In genomic region chr2L:12435976-12436771, dm6 we compare ENCODE assay signal across 1 fruit fly cellular context.
A peak's percentile ranks its signal among the peaks of the same experiment; 100 is the strongest.
TF ChIP-seq lines count a peak whose summit lies in the region.

No protein-coding gene starts in this region.

TF ChIP-seq in whole organism, embryonic, 481 proteins besides CTCF, POLR2A, EP300 and RAD21 (continued from another document and continues in another):
- TF ChIP-seq zen2 (GFP tag; IDR thresholded peaks at IDR 0.05; lab: Robert Waterston, UW; ENCODE audit: partially characterized antibody) (no peak), CrebB (tag; optimal IDR thresholded peaks at IDR 0.05; lab: Kevin White, UChicago) (peak; percentile 15), gsb (GFP tag; IDR thresholded peaks at IDR 0.05; lab: Robert Waterston, UW) (no peak), CG12942 (GFP tag; optimal IDR thresholded peaks at IDR 0.05; lab: Kevin White, UChicago) (no peak), CG18599 (GFP tag; optimal IDR thresholded peaks at IDR 0.05; lab: Kevin White, UChicago) (peak; percentile 15), prd (optimal IDR thresholded peaks at IDR 0.05; lab: Kevin White, UChicago) (no peak), prd (GFP tag; IDR thresholded peaks at IDR 0.05; lab: Robert Waterston, UW) (0 out of 3 replicates have a peak, but pooled peaks have one; percentile 10), CG9932 (GFP tag; IDR thresholded peaks at IDR 0.05; lab: Robert Waterston, UW) (peak; percentile 15; the same call in 1 of the 2 replicates), Mes4 (GFP tag; optimal IDR thresholded peaks at IDR 0.05; lab: Kevin White, UChicago) (no peak), Dbx (GFP tag; IDR thresholded peaks at IDR 0.05; lab: Robert Waterston, UW) (peak; percentile 63; the same call in 1 of the 3 replicates), chinmo (GFP tag; IDR thresholded peaks at IDR 0.05; lab: Robert Waterston, UW; ENCODE audit: partially characterized antibody) (peak; percentile 32; the same call in 1 of the 4 replicates), Dref (GFP tag; IDR thresholded peaks at IDR 0.05; lab: Robert Waterston, UW) (no peak), crol (GFP tag; IDR thresholded peaks at IDR 0.05; lab: Robert Waterston, UW) (peak; percentile 66), CG30403 (GFP tag; optimal IDR thresholded peaks at IDR 0.05; lab: Kevin White, UChicago) (peak; percentile 11), CG3838 (GFP tag; optimal IDR thresholded peaks at IDR 0.05; lab: Kevin White, UChicago) (no peak), zen (tag; optimal IDR thresholded peaks at IDR 0.05; lab: Kevin White, UChicago) (no peak), CG15269 (tag; optimal IDR thresholded peaks at IDR 0.05; lab: Kevin White, UChicago) (no peak), CG3726 (GFP tag; IDR thresholded peaks at IDR 0.05; lab: Robert Waterston, UW) (no peak), CG15514 (GFP tag; optimal IDR thresholded peaks at IDR 0.05; lab: Kevin White, UChicago) (peak; percentile 8), CG2712 (tag; optimal IDR thresholded peaks at IDR 0.05; lab: Kevin White, UChicago) (peak; percentile 0), CG9437 (GFP tag; optimal IDR thresholded peaks at IDR 0.05; lab: Kevin White, UChicago) (no peak), dmrt11E (tag; optimal IDR thresholded peaks at IDR 0.05; lab: Kevin White, UChicago) (no peak), Atf-2 (GFP tag; optimal IDR thresholded peaks at IDR 0.05; lab: Kevin White, UChicago) (no peak), corto (GFP tag; optimal IDR thresholded peaks at IDR 0.05; lab: Kevin White, UChicago) (no peak), CG3847 (GFP tag; IDR thresholded peaks at IDR 0.05; lab: Robert Waterston, UW) (no peak), Usf (GFP tag; optimal IDR thresholded peaks at IDR 0.05; lab: Kevin White, UChicago) (no peak), chif (GFP tag; optimal IDR thresholded peaks at IDR 0.05; lab: Kevin White, UChicago) (no peak), kah (GFP tag; optimal IDR thresholded peaks at IDR 0.05; lab: Kevin White, UChicago) (no peak), Bdp1 (GFP tag; optimal IDR thresholded peaks at IDR 0.05; lab: Kevin White, UChicago) (no peak), cato (GFP tag; optimal IDR thresholded peaks at IDR 0.05; lab: Kevin White, UChicago; ENCODE audit: borderline replicate concordance) (no peak), yki (optimal IDR thresholded peaks at IDR 0.05; lab: Kevin White, UChicago) (peak; percentile 35), bsh (GFP tag; optimal IDR thresholded peaks at IDR 0.05; lab: Kevin White, UChicago) (no peak), ato (GFP tag; IDR thresholded peaks at IDR 0.05; lab: Robert Waterston, UW; ENCODE audit: partially characterized antibody) (no peak), CG31441 (GFP tag; IDR thresholded peaks at IDR 0.05; lab: Robert Waterston, UW) (peak; percentile 65; the same call in 1 of the 2 replicates), sd (tag; optimal IDR thresholded peaks at IDR 0.05; lab: Kevin White, UChicago) (peak; percentile 22), HLHmδ (GFP tag; optimal IDR thresholded peaks at IDR 0.05; lab: Kevin White, UChicago) (peak; percentile 37), Fer1 (GFP tag; optimal IDR thresholded peaks at IDR 0.05; lab: Kevin White, UChicago) (peak; percentile 22), sima (GFP tag; optimal IDR thresholded peaks at IDR 0.05; lab: Kevin White, UChicago) (no peak), dm (GFP tag; optimal IDR thresholded peaks at IDR 0.05; lab: Kevin White, UChicago) (peak; percentile 11), hbn (GFP tag; IDR thresholded peaks at IDR 0.05; lab: Robert Waterston, UW; ENCODE audit: partially characterized antibody) (peak; percentile 32), C15 (GFP tag; IDR thresholded peaks at IDR 0.05; lab: Robert Waterston, UW) (no peak), CG34422 (GFP tag; IDR thresholded peaks at IDR 0.05; lab: Robert Waterston, UW) (peak; percentile 37; the same call in 1 of the 3 replicates), D19A (tag; optimal IDR thresholded peaks at IDR 0.05; lab: Kevin White, UChicago) (no peak), ranshi (GFP tag; IDR thresholded peaks at IDR 0.05; lab: Robert Waterston, UW) (no peak), CG9609 (GFP tag; optimal IDR thresholded peaks at IDR 0.05; lab: Kevin White, UChicago) (no peak), ind (GFP tag; optimal IDR thresholded peaks at IDR 0.05; lab: Kevin White, UChicago) (no peak), luna (GFP tag; optimal IDR thresholded peaks at IDR 0.05; lab: Kevin White, UChicago) (no peak), CoRest (tag; optimal IDR thresholded peaks at IDR 0.05; lab: Kevin White, UChicago) (no peak), HmgZ (tag; optimal IDR thresholded peaks at IDR 0.05; lab: Kevin White, UChicago) (peak; percentile 11), CG4360 (GFP tag; IDR thresholded peaks at IDR 0.05; lab: Robert Waterston, UW) (no peak), CG32772 (GFP tag; IDR thresholded peaks at IDR 0.05; lab: Robert Waterston, UW) (no peak), Vsx1 (GFP tag; optimal IDR thresholded peaks at IDR 0.05; lab: Kevin White, UChicago) (no peak), CG1529 (GFP tag; optimal IDR thresholded peaks at IDR 0.05; lab: Kevin White, UChicago) (no peak), mam (GFP tag; optimal IDR thresholded peaks at IDR 0.05; lab: Kevin White, UChicago) (no peak), kni (GFP tag; optimal IDR thresholded peaks at IDR 0.05; lab: Kevin White, UChicago) (no peak), CG3065 (GFP tag; optimal IDR thresholded peaks at IDR 0.05; lab: Kevin White, UChicago) (no peak), grau (tag; optimal IDR thresholded peaks at IDR 0.05; lab: Kevin White, UChicago) (peak; percentile 2), CG11504 (tag; optimal IDR thresholded peaks at IDR 0.05; lab: Kevin White, UChicago) (no peak), pho (GFP tag; optimal IDR thresholded peaks at IDR 0.05; lab: Kevin White, UChicago) (no peak), ab (GFP tag; optimal IDR thresholded peaks at IDR 0.05; lab: Kevin White, UChicago) (no peak), nerfin-1 (tag; optimal IDR thresholded peaks at IDR 0.05; lab: Kevin White, UChicago) (no peak), lilli (GFP tag; optimal IDR thresholded peaks at IDR 0.05; lab: Kevin White, UChicago) (peak; percentile 1), jing (GFP tag; optimal IDR thresholded peaks at IDR 0.05; lab: Kevin White, UChicago) (no peak), Sox102F (GFP tag; optimal IDR thresholded peaks at IDR 0.05; lab: Kevin White, UChicago) (no peak), peb (GFP tag; IDR thresholded peaks at IDR 0.05; lab: Robert Waterston, UW) (no peak), CG14667 (GFP tag; IDR thresholded peaks at IDR 0.05; lab: Robert Waterston, UW) (no peak), CG17186 (GFP tag; optimal IDR thresholded peaks at IDR 0.05; lab: Kevin White, UChicago) (no peak), fd102C (GFP tag; optimal IDR thresholded peaks at IDR 0.05; lab: Kevin White, UChicago) (no peak), CG12236 (GFP tag; optimal IDR thresholded peaks at IDR 0.05; lab: Kevin White, UChicago) (no peak), CG3995 (GFP tag; optimal IDR thresholded peaks at IDR 0.05; lab: Kevin White, UChicago) (peak; percentile 98), CG6254 (GFP tag; optimal IDR thresholded peaks at IDR 0.05; lab: Kevin White, UChicago) (no peak), CG6813 (GFP tag; optimal IDR thresholded peaks at IDR 0.05; lab: Kevin White, UChicago) (no peak), tio (GFP tag; optimal IDR thresholded peaks at IDR 0.05; lab: Kevin White, UChicago) (no peak), trh (GFP tag; optimal IDR thresholded peaks at IDR 0.05; lab: Kevin White, UChicago) (no peak), CG8924 (tag; optimal IDR thresholded peaks at IDR 0.05; lab: Kevin White, UChicago) (no peak), CG18262 (tag; optimal IDR thresholded peaks at IDR 0.05; lab: Kevin White, UChicago) (no peak), nau (GFP tag; optimal IDR thresholded peaks at IDR 0.05; lab: Kevin White, UChicago) (no peak), CG2129 (GFP tag; IDR thresholded peaks at IDR 0.05; lab: Robert Waterston, UW; ENCODE audit: partially characterized antibody) (no peak), CG30431 (GFP tag; optimal IDR thresholded peaks at IDR 0.05; lab: Kevin White, UChicago) (no peak), CG2199 (GFP tag; IDR thresholded peaks at IDR 0.05; lab: Robert Waterston, UW) (no peak), Fer2 (tag; optimal IDR thresholded peaks at IDR 0.05; lab: Kevin White, UChicago) (no peak), Asciz (GFP tag; optimal IDR thresholded peaks at IDR 0.05; lab: Kevin White, UChicago) (no peak), Hmr (GFP tag; optimal IDR thresholded peaks at IDR 0.05; lab: Kevin White, UChicago) (peak; percentile 36), CG2116 (GFP tag; optimal IDR thresholded peaks at IDR 0.05; lab: Kevin White, UChicago) (no peak), sug (tag; optimal IDR thresholded peaks at IDR 0.05; lab: Kevin White, UChicago) (peak; percentile 48), CG17359 (tag; optimal IDR thresholded peaks at IDR 0.05; lab: Kevin White, UChicago) (no peak), NC2α (GFP tag; optimal IDR thresholded peaks at IDR 0.05; lab: Kevin White, UChicago) (no peak), CG14441 (GFP tag; IDR thresholded peaks at IDR 0.05; lab: Robert Waterston, UW) (peak; percentile 18; the same call in 1 of the 2 replicates), crp (GFP tag; optimal IDR thresholded peaks at IDR 0.05; lab: Kevin White, UChicago) (peak; percentile 38 to 92), CG17385 (GFP tag; optimal IDR thresholded peaks at IDR 0.05; lab: Kevin White, UChicago) (peak; percentile 20), Sry-δ (GFP tag; optimal IDR thresholded peaks at IDR 0.05; lab: Kevin White, UChicago) (no peak), CG9876 (GFP tag; optimal IDR thresholded peaks at IDR 0.05; lab: Kevin White, UChicago) (no peak), phol (tag; optimal IDR thresholded peaks at IDR 0.05; lab: Kevin White, UChicago) (peak; percentile 88), CG18011 (GFP tag; optimal IDR thresholded peaks at IDR 0.05; lab: Kevin White, UChicago) (no peak), CG8281 (tag; optimal IDR thresholded peaks at IDR 0.05; lab: Kevin White, UChicago) (no peak), maf-S (GFP tag; optimal IDR thresholded peaks at IDR 0.05; lab: Kevin White, UChicago) (no peak), CG7786 (GFP tag; optimal IDR thresholded peaks at IDR 0.05; lab: Kevin White, UChicago) (no peak), CG17912 (GFP tag; optimal IDR thresholded peaks at IDR 0.05; lab: Kevin White, UChicago) (no peak), CG6683 (GFP tag; optimal IDR thresholded peaks at IDR 0.05; lab: Kevin White, UChicago) (no peak), Bgb (GFP tag; IDR thresholded peaks at IDR 0.05; lab: Robert Waterston, UW; ENCODE audit: partially characterized antibody) (0 out of 2 replicates have a peak, but pooled peaks have one; percentile 38), CG31365 (tag; optimal IDR thresholded peaks at IDR 0.05; lab: Kevin White, UChicago) (no peak), CG11695 (GFP tag; IDR thresholded peaks at IDR 0.05; lab: Robert Waterston, UW) (no peak), Max (GFP tag; optimal IDR thresholded peaks at IDR 0.05; lab: Kevin White, UChicago) (no peak), cg (GFP tag; optimal IDR thresholded peaks at IDR 0.05; lab: Kevin White, UChicago) (peak; percentile 58), Opbp (GFP tag; IDR thresholded peaks at IDR 0.05; lab: Robert Waterston, UW; ENCODE audit: partially characterized antibody) (peak; percentile 23; the same call in 1 of the 3 replicates), oc (tag; optimal IDR thresholded peaks at IDR 0.05; lab: Kevin White, UChicago) (no peak), CG18764 (GFP tag; optimal IDR thresholded peaks at IDR 0.05; lab: Kevin White, UChicago) (no peak), lov (optimal IDR thresholded peaks at IDR 0.05; lab: Kevin White, UChicago) (no peak), lov (GFP tag; IDR thresholded peaks at IDR 0.05; lab: Robert Waterston, UW) (no peak), vnd (GFP tag; IDR thresholded peaks at IDR 0.05; lab: Robert Waterston, UW; ENCODE audit: partially characterized antibody) (no peak), Dek (tag; optimal IDR thresholded peaks at IDR 0.05; lab: Kevin White, UChicago) (no peak), CG17361 (GFP tag; IDR thresholded peaks at IDR 0.05; lab: Robert Waterston, UW) (no peak), mirr (GFP tag; optimal IDR thresholded peaks at IDR 0.05; lab: Kevin White, UChicago) (peak; percentile 41), klu (GFP tag; IDR thresholded peaks at IDR 0.05; lab: Robert Waterston, UW) (no peak), CG7839 (tag; optimal IDR thresholded peaks at IDR 0.05; lab: Kevin White, UChicago) (no peak), CHES-1-like (GFP tag; optimal IDR thresholded peaks at IDR 0.05; lab: Kevin White, UChicago) (no peak), Gug (GFP tag; IDR thresholded peaks at IDR 0.05; lab: Robert Waterston, UW) (no peak), Rfx (GFP tag; IDR thresholded peaks at IDR 0.05; lab: Robert Waterston, UW) (peak; percentile 33; the same call in 1 of the 2 replicates), pfk (GFP tag; optimal IDR thresholded peaks at IDR 0.05; lab: Kevin White, UChicago) (peak; percentile 35), MBD-R2 (GFP tag; IDR thresholded peaks at IDR 0.05; lab: Robert Waterston, UW) (peak; percentile 90), CG6689 (GFP tag; IDR thresholded peaks at IDR 0.05; lab: Robert Waterston, UW) (no peak), stwl (tag; optimal IDR thresholded peaks at IDR 0.05; lab: Kevin White, UChicago) (peak; percentile 10), gcm (GFP tag; optimal IDR thresholded peaks at IDR 0.05; lab: Kevin White, UChicago) (no peak), Med (GFP tag; lab: Kevin White, UChicago) (peak; percentile 71), CG17612 (GFP tag; IDR thresholded peaks at IDR 0.05; lab: Robert Waterston, UW) (no peak), vfl (GFP tag; optimal IDR thresholded peaks at IDR 0.05; lab: Kevin White, UChicago) (no peak), usp (GFP tag; optimal IDR thresholded peaks at IDR 0.05; lab: Kevin White, UChicago) (no peak), CG4820 (GFP tag; optimal IDR thresholded peaks at IDR 0.05; lab: Kevin White, UChicago) (no peak), CG6765 (GFP tag; optimal IDR thresholded peaks at IDR 0.05; lab: Kevin White, UChicago) (no peak), Gsc (GFP tag; IDR thresholded peaks at IDR 0.05; lab: Robert Waterston, UW) (no peak), trem (tag; optimal IDR thresholded peaks at IDR 0.05; lab: Kevin White, UChicago) (peak; percentile 26), ftz-f1 (GFP tag; optimal IDR thresholded peaks at IDR 0.05; lab: Kevin White, UChicago) (no peak), Adf1 (GFP tag; IDR thresholded peaks at IDR 0.05; lab: Robert Waterston, UW) (0 out of 2 replicates have a peak, but pooled peaks have one; percentile 26), Chrac-16 (GFP tag; optimal IDR thresholded peaks at IDR 0.05; lab: Kevin White, UChicago) (no peak), fru (optimal IDR thresholded peaks at IDR 0.05; lab: Kevin White, UChicago) (no peak), MESR4 (GFP tag; optimal IDR thresholded peaks at IDR 0.05; lab: Kevin White, UChicago) (peak; percentile 55)
